Worm (Caenorhabditis elegans): ENCODE measurements around the gene gap-2.

ce11 chrX:9518719-9519118, 46.4 kb downstream of the gap-2 start, which contains the start of gene C07B5.6:
- TF ChIP-seq him-1 (tag; optimal IDR thresholded peaks at IDR 0.05) (no peak), W03F9.2 (tag; optimal IDR thresholded peaks at IDR 0.05) (no peak), dao-5 (tag; optimal IDR thresholded peaks at IDR 0.05) (no peak)

Data from whole organism, L4/young adult.